Worm (Caenorhabditis elegans) whole organism, L4/young adult: Measurements from ENCODE around the gene B0353.1.
A peak's percentile ranks its signal among the peaks of the same experiment; 100 is the strongest.

ENCODE experiments used
- W03F9.2 ChIP-seq: fragments of 150-350 bp; optimal IDR thresholded peaks from 2 replicates; lab custom pipeline; 2014; ENCODE audit warnings: missing biosample characterization, missing genetic modification characterization
- dao-5 ChIP-seq: sonication (generic microtip); optimal IDR thresholded peaks from 2 replicates; lab custom pipeline; 2016; ENCODE audit warnings: missing genotype, missing genetic modification characterization, moderate library complexity, missing compliant biosample characterization
- him-1 ChIP-seq: sonication (generic microtip); optimal IDR thresholded peaks from 2 replicates; lab custom pipeline; 2016; ENCODE audit warnings: missing genotype, missing genetic modification reagents, missing genetic modification characterization, missing compliant biosample characterization

Gene B0353.1

ce11 chrIII:555650-556049 is at the start of gene B0353.1:
TSS of gene B0353.1 (plus strand) at chrIII:555950.
- TF ChIP-seq W03F9.2 (tag; lab: Kevin White, UChicago) (no peak), him-1 (tag; lab: Kevin White, UChicago) (no peak), dao-5 (tag; lab: Kevin White, UChicago) (no peak)

DNA sequence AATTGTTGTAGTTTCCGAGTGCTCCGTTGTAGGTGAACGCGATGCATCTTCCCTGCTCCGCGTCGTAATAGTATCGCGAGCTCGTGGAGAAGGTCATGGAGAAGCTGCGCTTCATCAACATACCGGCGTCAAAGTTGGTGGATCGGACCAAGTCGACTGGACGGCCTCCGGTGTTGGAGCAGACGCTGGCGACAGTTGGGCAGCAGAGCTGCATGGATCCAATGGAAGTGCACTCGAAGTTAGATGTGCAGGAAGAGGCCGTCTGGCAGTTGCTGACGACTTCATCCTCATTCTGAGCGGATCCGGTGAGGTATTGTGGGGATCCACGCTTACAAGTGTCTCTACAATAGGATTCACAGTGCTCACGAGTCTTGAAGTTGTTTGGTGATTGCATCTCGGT is 46.7 kb upstream of the B0353.1 start:
- TF ChIP-seq W03F9.2 (tag; lab: Kevin White, UChicago) (no peak), dao-5 (tag; lab: Kevin White, UChicago) (no peak), him-1 (tag; lab: Kevin White, UChicago) (no peak)

- TF ChIP-seq W03F9.2 (tag; lab: Kevin White, UChicago) = no peak
- no peak for TF ChIP-seq dao-5 (tag; lab: Kevin White, UChicago)
- no peak for TF ChIP-seq him-1 (tag; lab: Kevin White, UChicago)
Observed at ce11 chrIII:512117-512516, 43.6 kb upstream of the B0353.1 start, which contains the start of gene F30H5.3. TSS of gene F30H5.3 (minus strand) at chrIII:512217.

ce11 chrIII:513360-513759 is 42.4 kb upstream of the B0353.1 start:
- TF ChIP-seq W03F9.2 (tag; lab: Kevin White, UChicago) = no peak
- no peak for TF ChIP-seq him-1 (tag; lab: Kevin White, UChicago)
- no peak for TF ChIP-seq dao-5 (tag; lab: Kevin White, UChicago)

ce11 chrIII:523944-524343 is 31.8 kb upstream of the B0353.1 start, which contains the start of gene T22F7.3:
TSS of gene T22F7.3 (minus strand) at chrIII:524044.
- TF ChIP-seq him-1 (tag; lab: Kevin White, UChicago) = no peak
- TF ChIP-seq W03F9.2 (tag; lab: Kevin White, UChicago) = no peak
- TF ChIP-seq dao-5 (tag; lab: Kevin White, UChicago) = no peak

DNA sequence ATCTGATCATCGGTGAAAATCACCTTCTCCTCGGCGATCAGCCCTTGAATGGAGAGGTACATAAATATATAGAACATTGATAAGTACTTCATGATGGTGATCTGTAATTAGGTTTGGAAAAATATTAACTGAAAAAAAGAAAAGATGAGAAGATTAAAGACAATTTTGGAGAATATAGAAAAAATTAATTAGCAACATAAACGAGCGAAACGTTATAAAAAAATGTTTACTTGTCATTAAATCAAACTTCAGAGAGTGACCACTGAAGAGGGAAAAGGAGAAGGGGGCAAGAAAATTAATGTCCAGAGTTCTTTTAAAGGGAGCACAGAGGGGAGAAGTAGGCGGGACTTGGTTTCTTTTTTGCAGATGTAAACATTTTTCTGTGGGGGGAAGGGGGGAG is 28.9 kb upstream of the B0353.1 start, which contains the start of gene T22F7.4:
TSS of gene T22F7.4 (minus strand) at position 101 of the 400 bp plus-strand sequence.
- TF ChIP-seq dao-5 (tag; lab: Kevin White, UChicago) = no peak
- no peak for TF ChIP-seq him-1 (tag; lab: Kevin White, UChicago)
- TF ChIP-seq W03F9.2 (tag; lab: Kevin White, UChicago) = no peak

ce11 chrIII:530899-531298 is 24.9 kb upstream of the B0353.1 start:
- no peak for TF ChIP-seq him-1 (tag; lab: Kevin White, UChicago)
- no peak for TF ChIP-seq dao-5 (tag; lab: Kevin White, UChicago)
- no peak for TF ChIP-seq W03F9.2 (tag; lab: Kevin White, UChicago)

DNA sequence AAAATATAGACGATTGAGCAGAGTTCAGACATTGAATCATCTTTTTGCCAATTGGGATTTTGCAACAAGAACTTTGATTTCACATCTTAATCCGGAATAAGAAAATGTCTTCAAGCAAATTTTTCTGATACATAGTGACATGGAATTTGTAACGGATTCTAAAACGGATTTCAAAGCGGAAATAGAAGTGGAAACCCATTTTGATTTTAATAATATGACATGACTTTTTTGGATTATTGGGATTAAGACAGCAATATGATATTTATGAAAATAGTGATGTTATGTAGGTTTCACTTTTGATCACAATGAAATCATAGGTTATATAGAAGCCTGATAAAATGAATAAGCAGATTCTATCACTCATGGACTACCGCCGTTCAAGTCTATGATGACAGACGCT is 23.6 kb upstream of the B0353.1 start:
- no peak for TF ChIP-seq him-1 (tag; lab: Kevin White, UChicago)
- no peak for TF ChIP-seq dao-5 (tag; lab: Kevin White, UChicago)
- TF ChIP-seq W03F9.2 (tag; lab: Kevin White, UChicago) = no peak

ce11 chrIII:535266-536107 is 20.3 kb upstream of the B0353.1 start:
- TF ChIP-seq him-1 (tag; lab: Kevin White, UChicago) = no peak
- peak; percentile 9 for TF ChIP-seq W03F9.2 (tag; lab: Kevin White, UChicago)
- peak; percentile 67 for TF ChIP-seq dao-5 (tag; lab: Kevin White, UChicago)

- TF ChIP-seq W03F9.2 (tag; lab: Kevin White, UChicago) = no peak
Observed at ce11 chrIII:537054-537453, 18.7 kb upstream of the B0353.1 start.

DNA sequence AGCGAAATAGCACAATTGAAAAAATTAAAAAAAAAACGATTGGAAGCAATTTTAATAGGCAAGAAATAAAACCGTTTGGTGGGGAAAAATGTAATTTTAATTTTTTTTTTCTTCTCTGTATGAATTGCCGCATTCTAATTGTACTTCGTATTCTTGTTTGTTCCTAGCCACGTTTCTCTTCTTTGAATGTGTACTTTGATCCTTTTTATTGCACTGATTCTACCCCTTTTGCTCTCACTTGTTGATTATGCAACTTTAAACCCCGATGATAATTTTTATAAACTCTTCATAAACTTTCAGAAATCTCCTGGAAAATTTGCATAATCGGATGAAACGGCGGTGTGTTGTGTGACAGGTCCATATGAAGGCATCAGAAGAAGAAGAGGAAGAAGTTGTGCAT is 14.0 kb upstream of the B0353.1 start, which contains the start of gene T22F7.1:
TSS of gene T22F7.1 (plus strand) at position 301 of the 400 bp plus-strand sequence.
- no peak for TF ChIP-seq him-1 (tag; lab: Kevin White, UChicago)
- TF ChIP-seq W03F9.2 (tag; lab: Kevin White, UChicago) = no peak
- TF ChIP-seq dao-5 (tag; lab: Kevin White, UChicago) = no peak

- no peak for TF ChIP-seq him-1 (tag; lab: Kevin White, UChicago)
Observed at ce11 chrIII:547709-548108, 8.0 kb upstream of the B0353.1 start.

ce11 chrIII:549231-549630 is 6.5 kb upstream of the B0353.1 start:
- no peak for TF ChIP-seq him-1 (tag; lab: Kevin White, UChicago)
- TF ChIP-seq W03F9.2 (tag; lab: Kevin White, UChicago) = no peak
- TF ChIP-seq dao-5 (tag; lab: Kevin White, UChicago) = no peak

DNA sequence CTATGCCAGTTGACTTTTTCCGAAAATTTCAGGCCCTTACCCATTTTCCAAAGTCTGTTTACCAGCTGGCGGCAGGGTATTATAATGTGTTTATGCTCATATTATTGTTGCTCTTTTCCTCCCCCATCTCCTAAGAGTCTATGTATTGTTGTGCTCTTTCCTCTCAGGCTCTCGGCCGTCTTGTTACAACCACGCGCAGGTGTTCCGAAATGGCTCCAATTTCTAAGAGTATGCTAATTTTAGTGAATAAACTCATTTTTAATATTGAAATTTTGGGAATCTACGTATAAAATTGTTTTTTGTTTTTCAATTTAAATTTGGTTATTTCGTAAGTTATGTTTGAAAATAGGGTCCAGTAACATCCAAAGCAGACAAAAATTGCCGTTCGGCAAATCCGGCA is 2.3 kb downstream of the B0353.1 start:
- TF ChIP-seq him-1 (tag; lab: Kevin White, UChicago) (no peak), W03F9.2 (tag; lab: Kevin White, UChicago) (no peak), dao-5 (tag; lab: Kevin White, UChicago) (no peak)
